Worm (Caenorhabditis elegans): ENCODE data around the gene H14E04.2.

DNA sequence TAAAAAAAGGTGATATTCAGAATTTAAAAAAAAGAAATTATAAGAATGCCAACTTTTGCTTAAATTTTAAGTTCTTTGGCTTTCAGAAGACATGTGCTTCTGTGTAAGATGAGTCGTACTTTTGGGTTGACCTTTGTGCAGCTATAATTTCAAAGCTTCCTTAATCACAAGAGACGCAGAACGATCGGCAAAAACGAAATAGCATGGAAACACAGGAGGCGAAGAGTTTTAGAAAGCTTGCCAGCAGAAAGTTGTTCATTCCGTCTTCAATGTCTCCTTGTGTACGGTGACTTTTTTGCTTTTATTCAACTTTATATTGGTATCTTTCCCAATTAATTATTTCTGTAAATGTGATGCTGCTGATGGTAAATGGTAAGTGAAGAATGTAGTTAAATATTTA is 56.9 kb downstream of the H14E04.2 start:
- TF ChIP-seq lin-1 (GFP tag; IDR thresholded peaks at IDR 0.05), result no peak
- TF ChIP-seq ceh-32 (tag; optimal IDR thresholded peaks at IDR 0.05; ENCODE audit: poor library complexity), result no peak
- no peak for TF ChIP-seq lin-39 (tag; optimal IDR thresholded peaks at IDR 0.05)
- TF ChIP-seq lsy-2 (tag; optimal IDR thresholded peaks at IDR 0.05), result no peak
- TF ChIP-seq daf-8 (GFP tag; IDR thresholded peaks at IDR 0.05), result no peak
- TF ChIP-seq spr-1 (tag; optimal IDR thresholded peaks at IDR 0.05), result no peak
- no peak for TF ChIP-seq vab-7 (GFP tag; IDR thresholded peaks at IDR 0.05)
- no peak for TF ChIP-seq dve-1 (tag; optimal IDR thresholded peaks at IDR 0.05; ENCODE audit: insufficient read depth)
- TF ChIP-seq F26F4.8 (GFP tag; conservative IDR thresholded peaks at IDR 0.05), result no peak
